Fruit fly (Drosophila melanogaster) whole organism, prepupa: ENCODE data around the gene Brr2.

ENCODE experiments used
- Blimp-1 ChIP-seq: fragments of 200-800 bp; sonication (Bioruptor generic); optimal IDR thresholded peaks from 3 replicates; lab custom pipeline; 2017; ENCODE audit warnings: missing biosample characterization, missing genetic modification characterization, mild to moderate bottlenecking, moderate library complexity, missing genetic modification reagents
- CG10631 ChIP-seq: fragments of 200-800 bp; sonication (Bioruptor generic); optimal IDR thresholded peaks from 2 replicates; lab custom pipeline; 2016; ENCODE audit warnings: missing biosample characterization, missing genetic modification characterization
- CG10669 ChIP-seq: fragments of 200-800 bp; sonication (Bioruptor generic); optimal IDR thresholded peaks from 3 replicates; lab custom pipeline; 2018; ENCODE audit warnings: missing biosample characterization, mild to moderate bottlenecking, missing genetic modification characterization, moderate library complexity
- CG11902 ChIP-seq: fragments of 200-800 bp; sonication (Bioruptor generic); optimal IDR thresholded peaks from 3 replicates; lab custom pipeline; 2016; ENCODE audit warnings: missing biosample characterization, missing genetic modification characterization
- CG15336 ChIP-seq: fragments of 200-800 bp; sonication (Bioruptor generic); IDR thresholded peaks from 2 replicates; pipeline ENCODE4 v1.3.6; 2022; ENCODE audit warnings: missing biosample characterization, missing genetic modification characterization
- CG1621 ChIP-seq: fragments of 200-800 bp; sonication (Bioruptor generic); optimal IDR thresholded peaks from 3 replicates; lab custom pipeline; 2018; ENCODE audit warnings: missing biosample characterization, mild to moderate bottlenecking, missing genetic modification characterization
- CG16779 ChIP-seq: fragments of 200-800 bp; sonication (Bioruptor generic); optimal IDR thresholded peaks from 3 replicates; lab custom pipeline; 2017; ENCODE audit warnings: missing biosample characterization, mild to moderate bottlenecking, missing genetic modification characterization
- CG3032 ChIP-seq: fragments of 200-800 bp; optimal IDR thresholded peaks from 2 replicates; lab custom pipeline; 2019; ENCODE audit warnings: missing biosample characterization, mild to moderate bottlenecking, missing genetic modification characterization, moderate library complexity
- CG31627 ChIP-seq: fragments of 200-800 bp; sonication (Bioruptor generic); optimal IDR thresholded peaks from 3 replicates; lab custom pipeline; 2016; ENCODE audit warnings: missing biosample characterization, missing genetic modification characterization
- CG32006 ChIP-seq: fragments of 200-800 bp; sonication (Bioruptor generic); optimal IDR thresholded peaks from 3 replicates; lab custom pipeline; 2017; ENCODE audit warnings: missing biosample characterization, mild to moderate bottlenecking, missing genetic modification characterization
- CG34406 ChIP-seq: fragments of 200-800 bp; sonication (Bioruptor generic); optimal IDR thresholded peaks from 3 replicates; lab custom pipeline; 2016; ENCODE audit warnings: missing biosample characterization, missing genetic modification characterization
- CG3919 ChIP-seq: fragments of 200-800 bp; sonication (Bioruptor generic); optimal IDR thresholded peaks from 3 replicates; lab custom pipeline; 2016; ENCODE audit warnings: missing biosample characterization, missing genetic modification characterization
- CG4318 ChIP-seq: fragments of 200-800 bp; sonication (Bioruptor generic); optimal IDR thresholded peaks from 3 replicates; lab custom pipeline; 2017; ENCODE audit warnings: missing biosample characterization, mild to moderate bottlenecking, missing genetic modification characterization
- CG6163 ChIP-seq: fragments of 200-800 bp; sonication (Bioruptor generic); IDR thresholded peaks from 3 replicates; pipeline ENCODE4 v1.3.6; 2022; ENCODE audit warnings: missing biosample characterization, missing genetic modification characterization
- CG6276 ChIP-seq: fragments of 200-800 bp; sonication (Bioruptor generic); optimal IDR thresholded peaks from 2 replicates; lab custom pipeline; 2017; ENCODE audit warnings: missing biosample characterization, mild to moderate bottlenecking, missing genetic modification characterization
- CG6792 ChIP-seq: fragments of 200-800 bp; sonication (Bioruptor generic); optimal IDR thresholded peaks from 3 replicates; lab custom pipeline; 2016; ENCODE audit warnings: missing biosample characterization, missing genetic modification characterization
- CG6808 ChIP-seq: fragments of 200-800 bp; sonication (Bioruptor generic); optimal IDR thresholded peaks from 3 replicates; lab custom pipeline; 2017; ENCODE audit warnings: missing biosample characterization, missing genetic modification characterization, mild to moderate bottlenecking, moderate library complexity, missing genetic modification reagents
- CG6854 ChIP-seq: fragments of 200-800 bp; sonication (Bioruptor generic); optimal IDR thresholded peaks from 2 replicates; lab custom pipeline; 2017; ENCODE audit warnings: missing biosample characterization, mild to moderate bottlenecking, missing genetic modification characterization
- CG7368 ChIP-seq: fragments of 200-800 bp; sonication (Bioruptor generic); optimal IDR thresholded peaks from 3 replicates; lab custom pipeline; 2016; ENCODE audit warnings: missing biosample characterization, missing genetic modification characterization
- CG8119 ChIP-seq: fragments of 200-800 bp; sonication (Bioruptor generic); IDR thresholded peaks from 3 replicates; pipeline ENCODE4 v1.3.6; 2022; ENCODE audit warnings: missing biosample characterization, missing genetic modification characterization
- CG8319 ChIP-seq: fragments of 200-800 bp; sonication (Bioruptor generic); optimal IDR thresholded peaks from 3 replicates; lab custom pipeline; 2016; ENCODE audit warnings: missing biosample characterization, missing genetic modification characterization
- CG8632 ChIP-seq: fragments of 200-800 bp; sonication (Bioruptor generic); optimal IDR thresholded peaks from 3 replicates; lab custom pipeline; 2016; ENCODE audit warnings: missing biosample characterization, missing genetic modification characterization
- CG9139 ChIP-seq: fragments of 200-800 bp; sonication (Bioruptor generic); optimal IDR thresholded peaks from 3 replicates; lab custom pipeline; 2017; ENCODE audit warnings: missing biosample characterization, mild to moderate bottlenecking, missing genetic modification characterization
- Eip75B ChIP-seq: fragments of 200-800 bp; sonication (Bioruptor generic); optimal IDR thresholded peaks from 3 replicates; lab custom pipeline; 2016; ENCODE audit warnings: missing biosample characterization, missing genetic modification characterization
- Eip93F ChIP-seq: fragments of 200-800 bp; sonication (Bioruptor generic); optimal IDR thresholded peaks from 2 replicates; lab custom pipeline; 2016; ENCODE audit warnings: missing biosample characterization, mild to moderate bottlenecking, missing genetic modification characterization
- Ets96B ChIP-seq: fragments of 200-800 bp; optimal IDR thresholded peaks from 2 replicates; lab custom pipeline; 2019; ENCODE audit warnings: missing biosample characterization, mild to moderate bottlenecking, missing genetic modification characterization, moderate library complexity
- Hr38 ChIP-seq: sonication (Bioruptor generic); optimal IDR thresholded peaks from 2 replicates; lab custom pipeline; 2016; ENCODE audit warnings: missing biosample characterization, missing genetic modification characterization
- Hr39 ChIP-seq: fragments of 200-800 bp; sonication (Bioruptor generic); optimal IDR thresholded peaks from 2 replicates; lab custom pipeline; 2016; ENCODE audit warnings: missing biosample characterization, missing genetic modification characterization
- Hr4 ChIP-seq: fragments of 200-800 bp; sonication (Bioruptor generic); optimal IDR thresholded peaks from 3 replicates; lab custom pipeline; 2016; ENCODE audit warnings: missing biosample characterization, missing genetic modification characterization
- Lpt ChIP-seq: fragments of 200-800 bp; sonication (Bioruptor generic); optimal IDR thresholded peaks from 3 replicates; lab custom pipeline; 2016; ENCODE audit warnings: missing biosample characterization, missing genetic modification characterization
- Met ChIP-seq: fragments of 200-800 bp; sonication (Bioruptor generic); optimal IDR thresholded peaks from 3 replicates; lab custom pipeline; 2016; ENCODE audit warnings: missing biosample characterization, missing genetic modification characterization
- OdsH ChIP-seq: fragments of 200-800 bp; sonication (Bioruptor generic); optimal IDR thresholded peaks from 3 replicates; lab custom pipeline; 2016; ENCODE audit warnings: missing biosample characterization, missing genetic modification characterization
- Smox ChIP-seq: fragments of 200-800 bp; sonication (Bioruptor generic); optimal IDR thresholded peaks from 3 replicates; lab custom pipeline; 2016; ENCODE audit warnings: missing biosample characterization, missing genetic modification characterization
- Sox14 ChIP-seq: fragments of 200-800 bp; sonication (Bioruptor generic); optimal IDR thresholded peaks from 3 replicates; lab custom pipeline; 2016; ENCODE audit warnings: missing biosample characterization, missing genetic modification characterization
- Sox15 ChIP-seq: fragments of 200-800 bp; sonication (Bioruptor generic); optimal IDR thresholded peaks from 3 replicates; lab custom pipeline; 2016; ENCODE audit warnings: missing biosample characterization, missing genetic modification characterization
- achi ChIP-seq: fragments of 200-800 bp; sonication (Bioruptor generic); optimal IDR thresholded peaks from 3 replicates; lab custom pipeline; 2016; ENCODE audit warnings: missing biosample characterization, missing genetic modification characterization
- acj6 ChIP-seq: fragments of 200-800 bp; sonication (Bioruptor generic); optimal IDR thresholded peaks from 3 replicates; lab custom pipeline; 2016; ENCODE audit warnings: missing biosample characterization, missing genetic modification characterization
- cyc ChIP-seq: fragments of 200-800 bp; sonication (Bioruptor generic); optimal IDR thresholded peaks from 3 replicates; lab custom pipeline; 2016; ENCODE audit warnings: missing biosample characterization, missing genetic modification characterization
- dac ChIP-seq: fragments of 200-800 bp; sonication (Bioruptor generic); optimal IDR thresholded peaks from 2 replicates; lab custom pipeline; 2017; ENCODE audit warnings: missing biosample characterization, mild to moderate bottlenecking, missing genetic modification characterization
- dsx ChIP-seq: fragments of 200-800 bp; optimal IDR thresholded peaks from 3 replicates; lab custom pipeline; 2019; ENCODE audit warnings: missing biosample characterization, mild to moderate bottlenecking, missing genetic modification characterization, moderate library complexity; ENCODE audit not compliant: poor library complexity, severe bottlenecking
- eg ChIP-seq: fragments of 200-800 bp; sonication (Bioruptor generic); IDR thresholded peaks from 3 replicates; pipeline ENCODE4 v1.3.6; 2022; ENCODE audit warnings: missing biosample characterization, missing genetic modification characterization
- esn ChIP-seq: fragments of 200-800 bp; sonication (Bioruptor generic); optimal IDR thresholded peaks from 2 replicates; lab custom pipeline; 2016; ENCODE audit warnings: missing biosample characterization, mild to moderate bottlenecking, missing genetic modification characterization, moderate library complexity
- fd59A ChIP-seq: fragments of 200-800 bp; sonication (Bioruptor generic); optimal IDR thresholded peaks from 2 replicates; lab custom pipeline; 2017; ENCODE audit warnings: missing biosample characterization, mild to moderate bottlenecking, missing genetic modification characterization, missing genetic modification reagents
- fd85E ChIP-seq: fragments of 200-800 bp; sonication (Bioruptor generic); optimal IDR thresholded peaks from 3 replicates; lab custom pipeline; 2016; ENCODE audit warnings: missing biosample characterization, missing genetic modification characterization
- fkh ChIP-seq: fragments of 200-800 bp; sonication (Bioruptor generic); optimal IDR thresholded peaks from 3 replicates; lab custom pipeline; 2017; ENCODE audit warnings: missing biosample characterization, mild to moderate bottlenecking, missing genetic modification characterization, moderate library complexity
- net ChIP-seq: fragments of 200-800 bp; sonication (Bioruptor generic); optimal IDR thresholded peaks from 3 replicates; lab custom pipeline; 2016; ENCODE audit warnings: missing biosample characterization, missing genetic modification characterization
- pdm3 ChIP-seq: fragments of 200-800 bp; sonication (Bioruptor generic); optimal IDR thresholded peaks from 3 replicates; lab custom pipeline; 2016; ENCODE audit warnings: missing biosample characterization, missing genetic modification characterization
- spab ChIP-seq: fragments of 200-800 bp; sonication (Bioruptor generic); optimal IDR thresholded peaks from 2 replicates; lab custom pipeline; 2017; ENCODE audit warnings: missing biosample characterization, mild to moderate bottlenecking, missing genetic modification characterization, missing genetic modification reagents
- ss ChIP-seq, 2 experiments: fragments of 200-800 bp; sonication (Bioruptor generic); optimal IDR thresholded peaks; 2 replicates in 1 of 2; 3 replicates in 1 of 2; lab custom pipeline; 2017 to 2018; ENCODE audit warnings: mild to moderate bottlenecking in 2 of 2, missing biosample characterization in 2 of 2, missing genetic modification characterization in 2 of 2, moderate library complexity in 1 of 2

Gene Brr2

DNA sequence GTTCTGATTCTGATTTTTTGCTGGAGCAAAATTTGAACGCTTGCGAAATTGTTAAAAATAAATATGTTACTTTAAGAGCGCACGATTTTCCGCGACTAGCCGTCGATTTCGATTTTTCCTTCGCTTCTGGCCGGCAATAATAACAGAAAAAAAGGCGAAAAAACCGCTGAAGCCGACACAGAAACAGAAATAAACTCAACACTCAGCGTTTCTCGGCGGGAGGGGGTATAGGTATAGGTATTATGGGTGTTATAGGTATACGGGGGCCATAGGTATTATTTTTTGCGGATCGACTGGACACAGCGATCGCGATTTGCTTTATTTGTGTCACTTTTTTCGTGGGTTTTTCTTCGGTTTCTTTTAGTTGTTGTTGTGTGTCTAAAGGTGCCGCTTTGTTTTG, 15.4 kb downstream of the Brr2 start:
- TF ChIP-seq CG6163 (GFP tag; lab: Robert Waterston, UW) = 0 out of 3 replicates have a peak, but pooled peaks have one; percentile 5
- no peak for TF ChIP-seq CG10631 (GFP tag; lab: Kevin White, UChicago)

DNA sequence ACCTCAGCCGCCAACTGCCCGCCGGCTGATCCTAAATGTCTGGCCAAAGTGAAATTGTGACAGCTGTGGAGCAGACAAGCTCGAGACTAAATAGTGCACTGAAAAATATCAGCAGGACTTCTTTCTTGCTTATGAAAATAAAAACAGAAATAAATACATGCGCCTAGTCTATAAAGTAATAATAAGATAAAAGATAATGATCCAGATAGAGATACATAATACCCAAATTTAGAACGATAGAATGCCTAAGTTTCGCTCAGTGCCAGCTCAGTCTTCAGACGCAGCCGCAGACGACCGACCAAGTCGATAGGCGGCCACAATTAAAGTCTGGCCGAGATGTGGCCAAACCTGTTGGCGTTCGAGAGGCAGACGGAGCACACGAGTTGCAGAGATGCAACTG, 26.8 kb downstream of the Brr2 start:
- TF ChIP-seq acj6 (peak; percentile 94), CG10669 (GFP tag; lab: Kevin White, UChicago) (peak; percentile 85), Met (GFP tag; lab: Kevin White, UChicago) (peak; percentile 94), esn (GFP tag; lab: Kevin White, UChicago) (peak; percentile 93), Hr4 (GFP tag; lab: Kevin White, UChicago) (peak; percentile 98), CG7368 (GFP tag; lab: Kevin White, UChicago) (peak; percentile 85), spab (peak; percentile 63), Hr38 (peak; percentile 31), cyc (peak; percentile 92), CG32006 (peak; percentile 97), ss (GFP tag; optimal IDR thresholded peaks at IDR 0.05; lab: Kevin White, UChicago) (peak in 1 of 2 experiments; percentile 82), fd85E (peak; percentile 68), net (GFP tag; lab: Kevin White, UChicago) (peak; percentile 94), CG6163 (GFP tag; lab: Robert Waterston, UW) (peak; percentile 96), OdsH (GFP tag; lab: Kevin White, UChicago) (peak; percentile 95), eg (GFP tag; lab: Robert Waterston, UW) (peak; percentile 97), CG1621 (tag; lab: Kevin White, UChicago) (peak; percentile 74), CG16779 (tag; lab: Kevin White, UChicago) (peak; percentile 71), Lpt (GFP tag; lab: Kevin White, UChicago) (peak; percentile 95), Sox14 (peak; percentile 93), Blimp-1 (GFP tag; lab: Kevin White, UChicago) (peak; percentile 83), Smox (peak; percentile 90), CG9139 (GFP tag; lab: Kevin White, UChicago) (peak; percentile 79), CG8319 (GFP tag; lab: Kevin White, UChicago) (peak; percentile 76), pdm3 (peak; percentile 94), dsx (peak; percentile 81), fd59A (GFP tag; lab: Kevin White, UChicago) (peak; percentile 82), CG6808 (GFP tag; lab: Kevin White, UChicago) (peak; percentile 69), CG11902 (GFP tag; lab: Kevin White, UChicago) (peak; percentile 77), Ets96B (tag; lab: Kevin White, UChicago) (peak; percentile 80), CG3919 (GFP tag; lab: Kevin White, UChicago) (peak; percentile 96), Hr39 (GFP tag; lab: Kevin White, UChicago) (peak; percentile 91), CG4318 (GFP tag; lab: Kevin White, UChicago) (peak; percentile 94), CG15336 (GFP tag; lab: Robert Waterston, UW) (peak; percentile 98), CG6792 (GFP tag; lab: Kevin White, UChicago) (peak; percentile 92), Eip93F (GFP tag; lab: Kevin White, UChicago) (peak; percentile 57), dac (GFP tag; lab: Kevin White, UChicago) (peak; percentile 87), CG6276 (GFP tag; lab: Kevin White, UChicago) (peak; percentile 87), CG31627 (peak; percentile 90), Sox15 (peak; percentile 88), fkh (no peak), CG8119 (peak; percentile 96), CG8632 (GFP tag; lab: Kevin White, UChicago) (peak; percentile 90), CG6854 (GFP tag; lab: Kevin White, UChicago) (no peak), achi (GFP tag; lab: Kevin White, UChicago) (peak; percentile 95), Eip75B (GFP tag; lab: Kevin White, UChicago) (peak; percentile 85), CG34406 (peak; percentile 94), CG3032 (tag; lab: Kevin White, UChicago) (peak; percentile 87), CG10631 (GFP tag; lab: Kevin White, UChicago) (peak; percentile 88)
